Worm (Caenorhabditis elegans) whole organism, L4 larva: ENCODE data around the gene col-101.

Source experiments
- D1046.2 ChIP-seq: fragments of 200-800 bp; sonication (Bioruptor generic); IDR thresholded peaks from 2 replicates; pipeline ENCODE4 v1.3.6; 2022; ENCODE audit warnings: missing genetic modification characterization, missing compliant biosample characterization
- F10B5.3 ChIP-seq: sonication (generic microtip); optimal IDR thresholded peaks from 2 replicates; lab custom pipeline; 2016; ENCODE audit warnings: mild to moderate bottlenecking, missing genetic modification characterization, missing compliant biosample characterization
- F44E2.7 ChIP-seq: fragments of 200-800 bp; sonication (Bioruptor generic); IDR thresholded peaks from 2 replicates; pipeline ENCODE4 v2.1.2; 2022; ENCODE audit warnings: missing genetic modification characterization, missing compliant biosample characterization
- F49E8.2 ChIP-seq: sonication (generic microtip); optimal IDR thresholded peaks from 2 replicates; lab custom pipeline; 2016; ENCODE audit warnings: missing compliant biosample characterization, mild to moderate bottlenecking, missing genetic modification characterization, borderline replicate concordance
- T20F7.1 ChIP-seq: fragments of 200-800 bp; sonication (Bioruptor generic); optimal IDR thresholded peaks from 2 replicates; lab custom pipeline; 2018; ENCODE audit warnings: mild to moderate bottlenecking, missing genetic modification characterization, missing compliant biosample characterization
- T26A8.4 ChIP-seq: fragments of 200-800 bp; sonication (Bioruptor generic); IDR thresholded peaks from 2 replicates; pipeline ENCODE4 v1.3.6; 2022; ENCODE audit warnings: missing genetic modification characterization, missing compliant biosample characterization
- Y5F2A.4 ChIP-seq: fragments of 200-800 bp; sonication (Bioruptor generic); optimal IDR thresholded peaks from 2 replicates; lab custom pipeline; 2018; ENCODE audit warnings: mild to moderate bottlenecking, missing genetic modification characterization, missing compliant biosample characterization
- Y75B8A.6 ChIP-seq: fragments of 200-800 bp; sonication (Bioruptor generic); IDR thresholded peaks from 2 replicates; pipeline ENCODE4 v1.3.6; 2022; ENCODE audit warnings: missing genetic modification reagents, missing genetic modification characterization, missing compliant biosample characterization
- aha-1 ChIP-seq: fragments of 150-350 bp; peaks from one replicate; lab custom pipeline; 2014; ENCODE audit warnings: missing biosample characterization, missing genetic modification characterization
- attf-4 ChIP-seq: sonication (generic microtip); optimal IDR thresholded peaks from 3 replicates; lab custom pipeline; 2017; ENCODE audit warnings: missing biosample characterization, missing genetic modification characterization
- ceh-20 ChIP-seq: fragments of 200-800 bp; sonication (Bioruptor generic); IDR thresholded peaks from 2 replicates; pipeline ENCODE4 v1.3.6; 2022; ENCODE audit warnings: missing genetic modification reagents, missing genetic modification characterization, missing compliant biosample characterization
- cey-2 ChIP-seq: sonication (generic microtip); optimal IDR thresholded peaks from 3 replicates; lab custom pipeline; 2017; ENCODE audit warnings: missing genetic modification characterization, mild to moderate bottlenecking, missing compliant biosample characterization, antibody characterized with exemption, borderline replicate concordance; ENCODE audit not compliant: insufficient read depth
- daf-8 ChIP-seq: fragments of 200-800 bp; sonication (Bioruptor generic); IDR thresholded peaks from 2 replicates; pipeline ENCODE4 v1.3.6; 2022; ENCODE audit warnings: missing genetic modification characterization, missing compliant biosample characterization
- dmd-6 ChIP-seq: fragments of 200-800 bp; sonication (Bioruptor generic); IDR thresholded peaks from 2 replicates; pipeline ENCODE4 v1.3.6; 2022; ENCODE audit warnings: missing genetic modification reagents, missing genetic modification characterization, missing compliant biosample characterization
- fos-1 ChIP-seq: fragments of 150-350 bp; optimal IDR thresholded peaks from 2 replicates; lab custom pipeline; 2014; ENCODE audit warnings: missing biosample characterization, missing genetic modification characterization
- gei-8 ChIP-seq: fragments of 200-800 bp; sonication (Bioruptor generic); optimal IDR thresholded peaks from 2 replicates; lab custom pipeline; 2018; ENCODE audit warnings: mild to moderate bottlenecking, missing genetic modification characterization, missing compliant biosample characterization
- hif-1 ChIP-seq, 2 experiments: sonication (generic microtip); optimal IDR thresholded peaks; 2 replicates each; lab custom pipeline; 2016 to 2017; ENCODE audit warnings: missing compliant biosample characterization in 2 of 2, missing genetic modification characterization in 2 of 2, missing genetic modification reagents in 2 of 2, missing genotype in 2 of 2, mild to moderate bottlenecking in 1 of 2
- hlh-11 ChIP-seq: fragments of 200-800 bp; sonication (Bioruptor generic); optimal IDR thresholded peaks from 2 replicates; lab custom pipeline; 2018; ENCODE audit warnings: mild to moderate bottlenecking, missing genetic modification characterization, missing compliant biosample characterization
- hlh-30 ChIP-seq: sonication (generic microtip); optimal IDR thresholded peaks from 2 replicates; lab custom pipeline; 2017; ENCODE audit warnings: antibody characterized with exemption, mild to moderate bottlenecking, missing genetic modification characterization, missing compliant biosample characterization; ENCODE audit not compliant: insufficient read depth
- hmg-1.1 ChIP-seq: fragments of 200-800 bp; sonication (Bioruptor generic); IDR thresholded peaks from 2 replicates; pipeline ENCODE4 v1.3.6; 2022; ENCODE audit warnings: missing genetic modification reagents, missing genetic modification characterization, missing compliant biosample characterization
- jun-1 ChIP-seq: fragments of 150-350 bp; optimal IDR thresholded peaks from 2 replicates; lab custom pipeline; 2014; ENCODE audit warnings: missing biosample characterization, missing genetic modification reagents, missing genetic modification characterization
- lin-13 ChIP-seq: fragments of 150-350 bp; optimal IDR thresholded peaks from 2 replicates; lab custom pipeline; 2014; ENCODE audit warnings: missing biosample characterization, missing genetic modification reagents, missing genetic modification characterization
- lin-29 ChIP-seq: fragments of 200-800 bp; sonication (Bioruptor generic); IDR thresholded peaks from 2 replicates; pipeline ENCODE4 v1.3.6; 2022; ENCODE audit warnings: missing genetic modification reagents, missing genetic modification characterization, missing compliant biosample characterization
- lin-38 ChIP-seq: fragments of 200-800 bp; sonication (Bioruptor generic); IDR thresholded peaks from 2 replicates; pipeline ENCODE4 v1.3.6; 2022; ENCODE audit warnings: missing genetic modification reagents, missing genetic modification characterization, missing compliant biosample characterization
- lin-39 ChIP-seq: fragments of 150-350 bp; optimal IDR thresholded peaks from 2 replicates; lab custom pipeline; 2014; ENCODE audit warnings: missing biosample characterization, missing genetic modification reagents, missing genetic modification characterization
- lsy-2 ChIP-seq, 2 experiments: fragments of 150-350 bp in 1 of 2; sonication (generic microtip) in 1 of 2; optimal IDR thresholded peaks; 2 replicates each; lab custom pipeline; 2014 to 2017; ENCODE audit warnings: missing biosample characterization in 2 of 2, missing genetic modification characterization in 2 of 2
- madf-5 ChIP-seq, 2 experiments: fragments of 200-800 bp; sonication (Bioruptor generic); IDR thresholded peaks; 2 replicates each; pipeline ENCODE4 v1.3.6; 2022; ENCODE audit warnings: missing compliant biosample characterization in 2 of 2, missing genetic modification characterization in 2 of 2
- mep-1 ChIP-seq: fragments of 150-350 bp; sonication (generic microtip); optimal IDR thresholded peaks from 3 replicates; lab custom pipeline; 2014; ENCODE audit warnings: missing biosample characterization, missing genetic modification characterization
- mxl-2 ChIP-seq: fragments of 200-800 bp; sonication (Bioruptor generic); conservative IDR thresholded peaks from 2 replicates; pipeline ENCODE4 v1.3.6; 2022; ENCODE audit warnings: missing genetic modification reagents, missing genetic modification characterization, missing compliant biosample characterization
- mxl-3 ChIP-seq: fragments of 200-800 bp; sonication (Bioruptor generic); optimal IDR thresholded peaks from 2 replicates; lab custom pipeline; 2018; ENCODE audit warnings: mild to moderate bottlenecking, missing genetic modification characterization, missing compliant biosample characterization
- nhr-11 ChIP-seq: fragments of 150-350 bp; optimal IDR thresholded peaks from 2 replicates; lab custom pipeline; 2014; ENCODE audit warnings: missing biosample characterization, missing genetic modification characterization
- nhr-111 ChIP-seq: fragments of 200-800 bp; sonication (Bioruptor generic); optimal IDR thresholded peaks from 2 replicates; lab custom pipeline; 2018; ENCODE audit warnings: mild to moderate bottlenecking, missing genetic modification characterization, missing compliant biosample characterization
- nhr-25 ChIP-seq: sonication (generic microtip); optimal IDR thresholded peaks from 2 replicates; lab custom pipeline; 2017; ENCODE audit warnings: missing genetic modification characterization, mild to moderate bottlenecking, missing compliant biosample characterization, antibody characterized with exemption, moderate library complexity, borderline replicate concordance; ENCODE audit not compliant: insufficient read depth
- nhr-77 ChIP-seq: fragments of 150-350 bp; optimal IDR thresholded peaks from 2 replicates; lab custom pipeline; 2014; ENCODE audit warnings: missing biosample characterization, missing genetic modification characterization
- pha-4 ChIP-seq, 2 experiments: fragments of 150-350 bp in 1 of 2; fragments of 200-800 bp in 1 of 2; sonication (Bioruptor generic) in 1 of 2; IDR thresholded peaks in 1 of 2; optimal IDR thresholded peaks in 1 of 2; 2 replicates each; pipeline versions ENCODE4 v1.3.6 to Lab custom; 2014 to 2022; ENCODE audit warnings: missing genetic modification characterization in 2 of 2, missing genetic modification reagents in 2 of 2, missing biosample characterization in 1 of 2, missing compliant biosample characterization in 1 of 2
- php-3 ChIP-seq: fragments of 200-800 bp; sonication (Bioruptor generic); IDR thresholded peaks from 2 replicates; pipeline ENCODE4 v1.3.6; 2022; ENCODE audit warnings: missing genetic modification reagents, missing genetic modification characterization, missing compliant biosample characterization
- saeg-2 ChIP-seq: fragments of 200-800 bp; sonication (Bioruptor generic); IDR thresholded peaks from 2 replicates; pipeline ENCODE4 v1.3.6; 2022; ENCODE audit warnings: missing genetic modification reagents, missing genetic modification characterization, missing compliant biosample characterization
- sdz-12 ChIP-seq: fragments of 200-800 bp; sonication (Bioruptor generic); optimal IDR thresholded peaks from 2 replicates; lab custom pipeline; 2018; ENCODE audit warnings: mild to moderate bottlenecking, missing genetic modification characterization, missing compliant biosample characterization
- set-16 ChIP-seq: fragments of 200-800 bp; sonication (Bioruptor generic); IDR thresholded peaks from 2 replicates; pipeline ENCODE4 v1.3.6; 2022; ENCODE audit warnings: missing genetic modification reagents, missing genetic modification characterization, missing compliant biosample characterization
- skn-1 ChIP-seq: fragments of 150-350 bp; optimal IDR thresholded peaks from 2 replicates; lab custom pipeline; 2014; ENCODE audit warnings: missing biosample characterization, missing genetic modification characterization
- snpc-1.2 ChIP-seq: fragments of 200-800 bp; sonication (Bioruptor generic); IDR thresholded peaks from 2 replicates; pipeline ENCODE4 v1.3.6; 2022; ENCODE audit warnings: missing genetic modification reagents, missing genetic modification characterization, missing compliant biosample characterization
- snpc-4 ChIP-seq: fragments of 150-350 bp; optimal IDR thresholded peaks from 2 replicates; lab custom pipeline; 2014; ENCODE audit warnings: missing biosample characterization, missing genetic modification characterization
- spr-1 ChIP-seq: sonication (generic microtip); optimal IDR thresholded peaks from 2 replicates; lab custom pipeline; 2016; ENCODE audit warnings: mild to moderate bottlenecking, missing genetic modification characterization, missing compliant biosample characterization
- spr-3 ChIP-seq: fragments of 200-800 bp; sonication (Bioruptor generic); optimal IDR thresholded peaks from 2 replicates; lab custom pipeline; 2018; ENCODE audit warnings: mild to moderate bottlenecking, missing genetic modification characterization, missing compliant biosample characterization
- unc-62 ChIP-seq, 3 experiments: fragments of 150-350 bp in 1 of 3; sonication (generic microtip); optimal IDR thresholded peaks in 2 of 3; peaks in 1 of 3; 1 replicate in 1 of 3; 2 replicates in 2 of 3; lab custom pipeline; 2014 to 2017; ENCODE audit warnings: missing biosample characterization in 3 of 3, missing genetic modification characterization in 3 of 3, missing genetic modification reagents in 3 of 3, missing genotype in 1 of 3
- vab-7 ChIP-seq: fragments of 200-800 bp; sonication (Bioruptor generic); IDR thresholded peaks from 2 replicates; pipeline ENCODE4 v1.3.6; 2022; ENCODE audit warnings: missing genetic modification reagents, missing genetic modification characterization, missing compliant biosample characterization
- zfp-2 ChIP-seq: sonication (generic microtip); optimal IDR thresholded peaks from 2 replicates; lab custom pipeline; 2016; ENCODE audit warnings: mild to moderate bottlenecking, missing genetic modification characterization, missing compliant biosample characterization
- zip-11 ChIP-seq: fragments of 200-800 bp; sonication (Bioruptor generic); IDR thresholded peaks from 2 replicates; pipeline ENCODE4 v1.3.6; 2022; ENCODE audit warnings: missing genetic modification characterization, missing compliant biosample characterization
- ztf-7 ChIP-seq: fragments of 150-350 bp; optimal IDR thresholded peaks from 2 replicates; lab custom pipeline; 2014; ENCODE audit warnings: missing biosample characterization, missing genetic modification characterization

The col-101 gene

ce11 chrIV:306572-306971, 20.2 kb downstream of the col-101 start:
- TF ChIP-seq F44E2.7 (GFP tag; lab: Robert Waterston, UW) (no peak), lin-39 (tag; lab: Kevin White, UChicago) (no peak), gei-8 (no peak), saeg-2 (GFP tag; lab: Robert Waterston, UW) (no peak), php-3 (GFP tag; lab: Robert Waterston, UW) (no peak), spr-1 (tag; lab: Kevin White, UChicago) (no peak), unc-62 (GFP tag; optimal IDR thresholded peaks at IDR 0.05 in 1 of 2; lab: Kevin White, UChicago) (no peak), unc-62 (tag; optimal IDR thresholded peaks at IDR 0.05; lab: Kevin White, UChicago) (no peak), lin-29 (GFP tag; lab: Robert Waterston, UW) (no peak), ceh-20 (GFP tag; lab: Robert Waterston, UW) (no peak), mxl-3 (no peak), pha-4 (GFP tag; IDR thresholded peaks at IDR 0.05; lab: Robert Waterston, UW) (peak; percentile 41; the same call in 1 of the 2 replicates), pha-4 (tag; optimal IDR thresholded peaks at IDR 0.05; lab: Kevin White, UChicago) (no peak), daf-8 (GFP tag; lab: Robert Waterston, UW) (no peak), T26A8.4 (GFP tag; lab: Robert Waterston, UW) (no peak), jun-1 (tag; lab: Kevin White, UChicago) (no peak), zip-11 (GFP tag; lab: Robert Waterston, UW) (no peak), hlh-30 (tag; lab: Kevin White, UChicago) (peak; percentile 54), spr-3 (GFP tag; lab: Kevin White, UChicago) (no peak), sdz-12 (GFP tag; lab: Kevin White, UChicago) (no peak), lin-38 (GFP tag; lab: Robert Waterston, UW) (0 out of 2 replicates have a peak, but pooled peaks have one; percentile 26), D1046.2 (GFP tag; lab: Robert Waterston, UW) (no peak), cey-2 (tag; lab: Kevin White, UChicago) (no peak), fos-1 (tag; lab: Kevin White, UChicago) (no peak), F49E8.2 (no peak), F10B5.3 (tag; lab: Kevin White, UChicago) (no peak), aha-1 (tag; lab: Kevin White, UChicago) (peak; percentile 73), nhr-11 (tag; lab: Kevin White, UChicago) (peak; percentile 37), skn-1 (tag; lab: Kevin White, UChicago) (no peak), hlh-11 (peak; percentile 36), hmg-1.1 (GFP tag; lab: Robert Waterston, UW) (0 out of 2 replicates have a peak, but pooled peaks have one; percentile 15), mep-1 (no peak), Y5F2A.4 (GFP tag; lab: Kevin White, UChicago) (no peak), ztf-7 (tag; lab: Kevin White, UChicago) (no peak), nhr-25 (tag; lab: Kevin White, UChicago) (no peak), vab-7 (GFP tag; lab: Robert Waterston, UW) (no peak), zfp-2 (no peak), snpc-4 (no peak), Y75B8A.6 (GFP tag; lab: Robert Waterston, UW) (no peak), hif-1 (tag; optimal IDR thresholded peaks at IDR 0.05; lab: Kevin White, UChicago) (no peak), lsy-2 (tag; optimal IDR thresholded peaks at IDR 0.05; lab: Kevin White, UChicago) (peak in 1 of 2 experiments; percentile 47), madf-5 (GFP tag; IDR thresholded peaks at IDR 0.05; lab: Robert Waterston, UW) (no peak), dmd-6 (GFP tag; lab: Robert Waterston, UW) (no peak), lin-13 (GFP tag; lab: Kevin White, UChicago) (no peak), T20F7.1 (no peak), nhr-111 (no peak), set-16 (GFP tag; lab: Robert Waterston, UW) (no peak), attf-4 (tag; lab: Kevin White, UChicago) (no peak), nhr-77 (tag; lab: Kevin White, UChicago) (no peak), mxl-2 (GFP tag; lab: Robert Waterston, UW) (no peak), snpc-1.2 (no peak)
